Fruit fly (Drosophila melanogaster) whole organism: ENCODE data around the gene CG42847.

Experiments
- CG8478 ChIP-seq: fragments of >200 bp; optimal IDR thresholded peaks from 2 replicates; lab custom pipeline; 2018; ENCODE audit warnings: inconsistent platforms
- Dll ChIP-seq: fragments of >200 bp; optimal IDR thresholded peaks from 2 replicates; lab custom pipeline; 2017
- EcR ChIP-seq, 2 experiments: fragments of >200 bp; optimal IDR thresholded peaks; 2 replicates each; lab custom pipeline; 2017; ENCODE audit warnings: missing biosample characterization in 2 of 2, missing genetic modification characterization in 2 of 2, missing genetic modification reagents in 2 of 2
- pan ChIP-seq: fragments of >200 bp; optimal IDR thresholded peaks from 2 replicates; lab custom pipeline; 2017
- psq ChIP-seq: fragments of >200 bp; optimal IDR thresholded peaks from 2 replicates; lab custom pipeline; 2017
- usp ChIP-seq: fragments of >200 bp; optimal IDR thresholded peaks from 2 replicates; lab custom pipeline; 2017; ENCODE audit warnings: missing biosample characterization, missing genetic modification characterization, mixed read lengths

DNA sequence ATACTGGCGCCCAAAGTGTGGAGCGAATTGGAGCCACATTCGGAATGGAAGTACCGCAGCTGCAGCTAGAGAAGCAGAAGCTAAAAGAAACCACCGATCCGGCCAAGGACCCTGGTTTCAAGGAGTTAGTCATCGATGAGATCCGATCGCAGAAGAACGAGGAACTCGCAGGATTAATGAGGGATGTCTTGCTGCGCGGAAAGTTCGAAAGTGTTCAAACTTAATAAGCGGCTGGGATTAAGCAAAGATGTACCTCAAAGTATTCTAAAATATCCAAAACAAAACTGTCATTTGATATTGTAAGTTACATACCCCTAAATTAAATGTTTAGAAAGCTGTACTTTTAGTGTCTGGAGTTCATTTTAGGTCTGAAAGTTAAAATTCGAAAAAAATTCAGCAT lies 8.8 kb downstream of the CG42847 start, which contains the start of gene RpS28-like:
- TF ChIP-seq EcR (GFP tag; optimal IDR thresholded peaks at IDR 0.05; lab: Kevin White, UChicago) (no peak), psq (lab: Kevin White, UChicago) (no peak), CG8478 (lab: Kevin White, UChicago) (no peak), usp (GFP tag; lab: Kevin White, UChicago) (no peak), pan (no peak), Dll (no peak)
